Worm (Caenorhabditis elegans): ENCODE results near the gene C23G10.10.
A peak's percentile ranks its signal among the peaks of the same experiment; 100 is the strongest.

C23G10.10 gene

DNA sequence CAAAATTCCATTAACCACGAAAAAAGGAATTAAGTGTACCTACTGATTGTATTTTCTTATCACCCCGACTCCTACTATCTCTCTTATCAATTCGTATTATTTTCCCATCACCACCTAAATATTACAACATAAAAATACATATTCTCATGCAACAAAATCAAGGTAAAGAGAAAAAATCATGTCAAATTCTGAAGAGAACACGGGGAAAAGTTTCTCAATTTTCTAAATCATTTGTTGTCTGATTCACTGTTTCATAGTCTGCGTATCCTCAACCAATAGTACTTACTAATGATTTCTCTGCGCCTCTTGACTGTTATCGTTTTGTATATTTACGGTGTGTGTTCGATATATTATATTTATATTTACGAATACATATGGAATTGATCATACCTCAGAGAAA lies 18.1 kb upstream of the C23G10.10 start:
- peak; percentile 94 for TF ChIP-seq pqm-1 (tag; optimal IDR thresholded peaks at IDR 0.05)
- TF ChIP-seq lin-15B (tag; optimal IDR thresholded peaks at IDR 0.05) = no peak
- TF ChIP-seq nhr-25 (tag; optimal IDR thresholded peaks at IDR 0.05) = peak; percentile 4
- no peak for TF ChIP-seq skn-1 (tag; optimal IDR thresholded peaks at IDR 0.05)
- peak; percentile 33 for TF ChIP-seq jun-1 (tag; optimal IDR thresholded peaks at IDR 0.05)
- no peak for TF ChIP-seq nhr-28 (tag; optimal IDR thresholded peaks at IDR 0.05)
- no peak for TF ChIP-seq ZK546.5 (tag; optimal IDR thresholded peaks at IDR 0.05)
- no peak for TF ChIP-seq eor-1 (tag; optimal IDR thresholded peaks at IDR 0.05)
- no peak for TF ChIP-seq unc-62 (GFP tag; optimal IDR thresholded peaks at IDR 0.05)
- no peak for TF ChIP-seq egl-27 (tag; optimal IDR thresholded peaks at IDR 0.05)
- no peak for TF ChIP-seq lin-39 (tag; optimal IDR thresholded peaks at IDR 0.05)
- TF ChIP-seq egl-5 (tag; optimal IDR thresholded peaks at IDR 0.05) = no peak
- TF ChIP-seq elt-2 (tag; optimal IDR thresholded peaks at IDR 0.05) = peak; percentile 95
- TF ChIP-seq pha-4 (tag; optimal IDR thresholded peaks at IDR 0.05) = peak; percentile 87
- no peak for TF ChIP-seq nhr-76 (tag; optimal IDR thresholded peaks at IDR 0.05)
- peak; percentile 14 for TF ChIP-seq nfya-1 (tag; optimal IDR thresholded peaks at IDR 0.05; ENCODE audit: insufficient read depth)

DNA sequence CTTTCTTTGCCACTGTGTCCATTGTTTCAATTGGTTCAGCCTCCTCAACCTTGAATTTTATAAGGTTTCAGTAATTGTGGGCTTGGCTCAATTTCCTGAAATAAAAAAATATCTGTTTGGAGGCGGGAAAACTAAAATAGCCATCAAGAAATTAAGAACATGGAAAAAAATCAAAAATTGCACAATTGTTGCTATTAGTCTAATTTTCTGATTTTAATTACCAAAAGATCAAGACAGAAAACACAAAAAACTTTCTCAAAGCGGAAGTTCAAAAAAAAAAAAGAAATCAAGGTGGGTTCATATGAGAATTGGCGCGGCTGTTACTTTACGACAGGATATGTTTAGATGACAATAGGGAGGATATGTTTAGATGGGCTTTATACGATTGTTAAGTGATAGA lies 17.1 kb upstream of the C23G10.10 start, which contains the start of gene esyt-2:
TSS of gene esyt-2 (minus strand) at position 101 of the 400 bp plus-strand sequence.
- TF ChIP-seq R02D3.7 (tag; optimal IDR thresholded peaks at IDR 0.05) = no peak
- no peak for TF ChIP-seq pqm-1 (tag; optimal IDR thresholded peaks at IDR 0.05)

- TF ChIP-seq nhr-77 (tag; optimal IDR thresholded peaks at IDR 0.05) (no peak), pha-4 (tag; optimal IDR thresholded peaks at IDR 0.05) (no peak), elt-3 (tag; optimal IDR thresholded peaks at IDR 0.05) (no peak), ceh-16 (tag; optimal IDR thresholded peaks at IDR 0.05) (no peak), sea-2 (GFP tag; optimal IDR thresholded peaks at IDR 0.05) (no peak), nhr-25 (tag; optimal IDR thresholded peaks at IDR 0.05) (no peak), ceh-82 (tag; optimal IDR thresholded peaks at IDR 0.05) (no peak), nhr-67 (tag; optimal IDR thresholded peaks at IDR 0.05) (no peak), zag-1 (tag; optimal IDR thresholded peaks at IDR 0.05) (no peak), tbx-2 (tag; optimal IDR thresholded peaks at IDR 0.05) (no peak), R02D3.7 (tag; optimal IDR thresholded peaks at IDR 0.05) (no peak), daf-12 (tag; optimal IDR thresholded peaks at IDR 0.05) (no peak)
These were observed 7.6 kb upstream of the C23G10.10 start for ce11 chrIII:6221403-6221802.

ce11 chrIII:6216833-6217466 lies 3.1 kb upstream of the C23G10.10 start, which contains the start of gene hot-4:
hot-4 (plus strand) TSS chrIII:6217416.
- TF ChIP-seq ceh-9 (tag; optimal IDR thresholded peaks at IDR 0.05) (no peak), elt-2 (tag; optimal IDR thresholded peaks at IDR 0.05) (no peak), lsy-12 (tag; optimal IDR thresholded peaks at IDR 0.05) (no peak), ceh-28 (tag; optimal IDR thresholded peaks at IDR 0.05) (no peak), lin-15B (tag; optimal IDR thresholded peaks at IDR 0.05) (no peak), unc-39 (tag; optimal IDR thresholded peaks at IDR 0.05) (no peak), nfya-1 (tag; optimal IDR thresholded peaks at IDR 0.05; ENCODE audit: insufficient read depth) (no peak), pha-4 (tag; optimal IDR thresholded peaks at IDR 0.05) (no peak), ceh-82 (tag; optimal IDR thresholded peaks at IDR 0.05) (no peak)

DNA sequence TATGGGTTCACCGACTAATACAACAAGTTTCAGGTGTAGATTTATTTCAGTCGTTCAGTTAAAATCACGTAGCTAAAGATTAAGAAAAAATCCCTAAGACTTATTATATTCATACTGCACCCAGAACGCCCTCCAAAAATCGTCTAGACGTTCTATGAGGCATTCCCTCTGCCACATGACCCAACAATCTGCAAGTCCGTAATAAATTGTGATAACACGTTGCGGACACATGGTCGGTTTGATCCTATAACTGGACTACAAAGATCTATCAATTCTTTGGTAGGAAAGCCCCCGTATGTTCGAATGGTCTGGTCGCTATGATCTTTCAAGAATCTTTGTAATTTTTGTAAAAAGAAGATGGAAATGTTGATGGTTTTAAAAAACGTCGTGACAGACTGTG lies 2.1 kb upstream of the C23G10.10 start:
- TF ChIP-seq mdl-1 (tag; optimal IDR thresholded peaks at IDR 0.05) (peak; percentile 14), nhr-23 (tag; optimal IDR thresholded peaks at IDR 0.05) (peak; percentile 36), ceh-28 (tag; optimal IDR thresholded peaks at IDR 0.05) (no peak), unc-62 (GFP tag; optimal IDR thresholded peaks at IDR 0.05) (no peak), nhr-43 (tag; optimal IDR thresholded peaks at IDR 0.05; ENCODE audit: poor library complexity, severe bottlenecking) (peak; percentile 92)

All from whole organism, L3 larva.